Worm (Caenorhabditis elegans) whole organism, L4/young adult: ENCODE results near the gene aos-1.

Experiments used
- W03F9.2 ChIP-seq: fragments of 150-350 bp; optimal IDR thresholded peaks from 2 replicates; lab custom pipeline; 2014; ENCODE audit warnings: missing biosample characterization, missing genetic modification characterization
- dao-5 ChIP-seq: sonication (generic microtip); optimal IDR thresholded peaks from 2 replicates; lab custom pipeline; 2016; ENCODE audit warnings: missing genotype, missing genetic modification characterization, moderate library complexity, missing compliant biosample characterization
- him-1 ChIP-seq: sonication (generic microtip); optimal IDR thresholded peaks from 2 replicates; lab custom pipeline; 2016; ENCODE audit warnings: missing genotype, missing genetic modification reagents, missing genetic modification characterization, missing compliant biosample characterization

- TF ChIP-seq dao-5 (tag; lab: Kevin White, UChicago) (no peak), W03F9.2 (tag; lab: Kevin White, UChicago) (no peak), him-1 (tag; lab: Kevin White, UChicago) (no peak)
Measured at ce11 chrV:10133277-10133676, 3.2 kb upstream of the aos-1 start.
